Worm (Caenorhabditis elegans): ENCODE data around the gene F45G2.7.

DNA sequence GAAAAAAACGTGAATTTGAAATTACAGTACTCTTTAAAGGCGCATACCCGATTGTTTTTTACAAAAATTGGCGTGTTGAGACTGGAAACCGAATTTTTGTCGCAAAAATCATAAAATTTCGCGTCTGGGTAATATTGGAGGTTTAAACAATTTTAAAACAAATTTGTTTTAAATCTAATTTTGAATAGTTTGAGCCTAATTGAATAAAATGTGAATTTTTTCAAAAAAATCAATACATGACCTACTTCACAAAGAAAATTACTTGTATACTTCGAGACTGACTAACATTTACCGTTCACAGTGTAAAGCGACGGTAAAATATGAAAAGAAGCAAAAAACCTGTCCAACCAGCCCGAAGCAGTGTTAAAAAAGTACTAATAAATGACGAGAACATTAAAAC lies 23.0 kb upstream of the F45G2.7 start:
- TF ChIP-seq ztf-6 (GFP tag; IDR thresholded peaks at IDR 0.05), result no peak
- TF ChIP-seq unc-62 (GFP tag; optimal IDR thresholded peaks at IDR 0.05), result no peak
- no peak for TF ChIP-seq die-1 (tag; optimal IDR thresholded peaks at IDR 0.05)
- TF ChIP-seq hrde-1 (tag; optimal IDR thresholded peaks at IDR 0.05; ENCODE audit: borderline replicate concordance), result no peak
- no peak for TF ChIP-seq T07F8.4 (tag; optimal IDR thresholded peaks at IDR 0.05)
- no peak for TF ChIP-seq ama-1 (optimal IDR thresholded peaks at IDR 0.05)
- no peak for TF ChIP-seq ama-1 (GFP tag; optimal IDR thresholded peaks at IDR 0.05)
- TF ChIP-seq snpc-4 (GFP tag; optimal IDR thresholded peaks at IDR 0.05), result no peak
- no peak for TF ChIP-seq snpc-4 (tag; optimal IDR thresholded peaks at IDR 0.05)
- no peak for TF ChIP-seq ztf-22 (GFP tag; optimal IDR thresholded peaks at IDR 0.05)

Data from whole organism, young adult.